Worm (Caenorhabditis elegans): Measurements from ENCODE around the gene C26E1.1.

ce11 chrV:13320676-13321075, 23.4 kb downstream of the C26E1.1 start, which contains the start of gene srh-15:
- no peak for TF ChIP-seq unc-62 (GFP tag; optimal IDR thresholded peaks at IDR 0.05)
- no peak for TF ChIP-seq ztf-11 (tag; optimal IDR thresholded peaks at IDR 0.05)
- no peak for TF ChIP-seq mep-1 (tag; optimal IDR thresholded peaks at IDR 0.05)
- no peak for TF ChIP-seq tbx-8 (GFP tag; optimal IDR thresholded peaks at IDR 0.05)
- TF ChIP-seq lsy-2 (tag; optimal IDR thresholded peaks at IDR 0.05), result no peak

Data from whole organism, mixed stage, embryonic.